Fruit fly (Drosophila melanogaster) whole organism, embryonic: ENCODE data around the gene Rbp.

ENCODE experiments used
- CG13424 ChIP-seq: fragments of 200-800 bp; sonication (Bioruptor generic); optimal IDR thresholded peaks from 2 replicates; lab custom pipeline; 2019; ENCODE audit warnings: missing biosample characterization, mild to moderate bottlenecking, missing genetic modification characterization, moderate library complexity
- CG14860 ChIP-seq: fragments of 200-800 bp; sonication (Bioruptor generic); IDR thresholded peaks from 3 replicates; pipeline ENCODE4 v1.3.6; 2022; ENCODE audit warnings: missing biosample characterization, missing genetic modification characterization; ENCODE audit not compliant: partially characterized antibody
- CG17359 ChIP-seq: fragments of 200-800 bp; sonication (Bioruptor generic); optimal IDR thresholded peaks from 3 replicates; lab custom pipeline; 2018; ENCODE audit warnings: missing biosample characterization, mild to moderate bottlenecking, missing genetic modification characterization, moderate library complexity
- CG17612 ChIP-seq: fragments of 200-800 bp; sonication (Bioruptor generic); IDR thresholded peaks from 2 replicates; pipeline ENCODE4 v1.3.6; 2022; ENCODE audit warnings: missing biosample characterization, missing genetic modification characterization
- CG2129 ChIP-seq: fragments of 200-800 bp; sonication (Bioruptor generic); IDR thresholded peaks from 2 replicates; pipeline ENCODE4 v1.3.6; 2022; ENCODE audit warnings: missing biosample characterization, missing genetic modification characterization; ENCODE audit not compliant: partially characterized antibody
- Hr51 ChIP-seq, 2 experiments: fragments of 200-800 bp; sonication (Bioruptor generic); optimal IDR thresholded peaks; 2 replicates in 1 of 2; 3 replicates in 1 of 2; lab custom pipeline; 2016 to 2018; ENCODE audit warnings: missing biosample characterization in 2 of 2, missing genetic modification characterization in 2 of 2, mild to moderate bottlenecking in 1 of 2, moderate library complexity in 1 of 2
- Nf-YC ChIP-seq: fragments of 200-800 bp; optimal IDR thresholded peaks from 3 replicates; lab custom pipeline; 2019; ENCODE audit warnings: missing biosample characterization, mild to moderate bottlenecking, missing genetic modification characterization, moderate library complexity
- Sin3A ChIP-seq: fragments of >200 bp; optimal IDR thresholded peaks from 2 replicates; lab custom pipeline; 2018
- ftz-f1 ChIP-seq: fragments of 200-800 bp; sonication (Bioruptor generic); optimal IDR thresholded peaks from 2 replicates; lab custom pipeline; 2016; ENCODE audit warnings: missing biosample characterization, missing genetic modification characterization
- tgo ChIP-seq: fragments of 200-800 bp; sonication (Bioruptor generic); IDR thresholded peaks from 3 replicates; pipeline ENCODE4 v1.3.6; 2022; ENCODE audit warnings: missing biosample characterization, missing genetic modification characterization

DNA sequence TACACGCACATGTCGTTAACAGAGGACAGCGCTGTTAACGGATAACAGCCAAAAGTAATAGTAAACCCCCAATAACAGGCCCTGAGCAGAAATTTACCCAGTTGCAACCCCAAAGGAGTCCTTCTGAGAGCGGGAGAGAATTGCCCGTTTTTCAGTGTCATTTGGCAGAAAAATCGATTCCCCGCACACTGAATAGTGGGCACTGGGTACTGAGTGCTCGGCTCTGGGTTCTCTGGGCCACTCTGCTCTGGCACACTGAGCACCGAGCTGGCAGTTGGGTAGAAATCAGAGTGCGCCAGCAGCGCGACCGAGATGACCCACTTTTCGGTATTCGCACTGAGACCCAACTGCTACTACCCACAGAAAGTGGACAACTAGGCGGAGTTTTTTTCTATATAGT, at the start of gene Rbp:
- TF ChIP-seq Sin3A (no peak), CG13424 (tag; lab: Kevin White, UChicago) (no peak), ftz-f1 (GFP tag; lab: Kevin White, UChicago) (no peak), CG17359 (no peak), Nf-YC (tag; lab: Kevin White, UChicago) (no peak), CG2129 (GFP tag; lab: Robert Waterston, UW) (no peak), CG14860 (no peak), Hr51 (GFP tag; optimal IDR thresholded peaks at IDR 0.05; lab: Kevin White, UChicago) (no peak), tgo (GFP tag; lab: Robert Waterston, UW) (no peak), CG17612 (GFP tag; lab: Robert Waterston, UW) (no peak)
